Worm (Caenorhabditis elegans) whole organism, L4/young adult: ENCODE measurements around the gene K08B12.3.

ENCODE experiments used
- W03F9.2 ChIP-seq: fragments of 150-350 bp; optimal IDR thresholded peaks from 2 replicates; lab custom pipeline; 2014; ENCODE audit warnings: missing biosample characterization, missing genetic modification characterization
- dao-5 ChIP-seq: sonication (generic microtip); optimal IDR thresholded peaks from 2 replicates; lab custom pipeline; 2016; ENCODE audit warnings: missing genotype, missing genetic modification characterization, moderate library complexity, missing compliant biosample characterization
- him-1 ChIP-seq: sonication (generic microtip); optimal IDR thresholded peaks from 2 replicates; lab custom pipeline; 2016; ENCODE audit warnings: missing genotype, missing genetic modification reagents, missing genetic modification characterization, missing compliant biosample characterization

Gene K08B12.3

ce11 chrV:6222171-6222733 is 12.7 kb upstream of the K08B12.3 start:
- TF ChIP-seq dao-5 (tag; lab: Kevin White, UChicago) (no peak), W03F9.2 (no peak), him-1 (tag; lab: Kevin White, UChicago) (no peak)

ce11 chrV:6222779-6223276 is 12.1 kb upstream of the K08B12.3 start:
- TF ChIP-seq dao-5 (tag; lab: Kevin White, UChicago) = no peak
- no peak for TF ChIP-seq him-1 (tag; lab: Kevin White, UChicago)
- TF ChIP-seq W03F9.2 = no peak

ce11 chrV:6223315-6224018 is 11.5 kb upstream of the K08B12.3 start:
- TF ChIP-seq dao-5 (tag; lab: Kevin White, UChicago) (no peak), W03F9.2 (no peak), him-1 (tag; lab: Kevin White, UChicago) (no peak)

- TF ChIP-seq dao-5 (tag; lab: Kevin White, UChicago) (no peak), him-1 (tag; lab: Kevin White, UChicago) (no peak), W03F9.2 (no peak)
Measured at ce11 chrV:6224019-6224335, 11.0 kb upstream of the K08B12.3 start.

- TF ChIP-seq W03F9.2 = peak; percentile 54
- TF ChIP-seq dao-5 (tag; lab: Kevin White, UChicago) = no peak
- TF ChIP-seq him-1 (tag; lab: Kevin White, UChicago) = peak; percentile 94
Measured at ce11 chrV:6224494-6224959, 10.4 kb upstream of the K08B12.3 start.

- TF ChIP-seq W03F9.2 (no peak), dao-5 (tag; lab: Kevin White, UChicago) (no peak), him-1 (tag; lab: Kevin White, UChicago) (no peak)
Measured at ce11 chrV:6224984-6225617, 9.9 kb upstream of the K08B12.3 start.

- TF ChIP-seq him-1 (tag; lab: Kevin White, UChicago) (no peak), W03F9.2 (no peak), dao-5 (tag; lab: Kevin White, UChicago) (no peak)
Measured at ce11 chrV:6225745-6226528, 9.0 kb upstream of the K08B12.3 start.

ce11 chrV:6226530-6227125 is 8.3 kb upstream of the K08B12.3 start, which contains the start of gene W06H8.6:
W06H8.6 (minus strand) TSS chrV:6227010.
- TF ChIP-seq dao-5 (tag; lab: Kevin White, UChicago) (no peak), him-1 (tag; lab: Kevin White, UChicago) (no peak), W03F9.2 (no peak)

- TF ChIP-seq dao-5 (tag; lab: Kevin White, UChicago) (peak; percentile 5), W03F9.2 (peak; percentile 75), him-1 (tag; lab: Kevin White, UChicago) (peak; percentile 90)
Measured at ce11 chrV:6227326-6228246, 7.4 kb upstream of the K08B12.3 start.

- TF ChIP-seq W03F9.2 (no peak), dao-5 (tag; lab: Kevin White, UChicago) (no peak), him-1 (tag; lab: Kevin White, UChicago) (no peak)
Measured at ce11 chrV:6228400-6228895, 6.5 kb upstream of the K08B12.3 start.

ce11 chrV:6228920-6229456 is 6.0 kb upstream of the K08B12.3 start:
- TF ChIP-seq dao-5 (tag; lab: Kevin White, UChicago) = no peak
- no peak for TF ChIP-seq W03F9.2
- TF ChIP-seq him-1 (tag; lab: Kevin White, UChicago) = no peak
